Fruit fly (Drosophila melanogaster): ENCODE results near the gene CG4080.
A peak's percentile ranks its signal among the peaks of the same experiment; 100 is the strongest.

CG4080 gene

dm6 chr3L:9381602-9382001 is 17.4 kb downstream of the CG4080 start, which contains the start of gene Hsp23 (continued):
- TF ChIP-seq Nf-YB (GFP tag; optimal IDR thresholded peaks at IDR 0.05) (no peak), Xbp1 (GFP tag; optimal IDR thresholded peaks at IDR 0.05) (no peak), D19A (tag; optimal IDR thresholded peaks at IDR 0.05) (peak; percentile 11), CG30020 (tag; optimal IDR thresholded peaks at IDR 0.05) (peak; percentile 21), Drgx (GFP tag; IDR thresholded peaks at IDR 0.05) (peak; percentile 6; the same call in 1 of the 2 replicates), Chrac-16 (GFP tag; optimal IDR thresholded peaks at IDR 0.05) (no peak), Rfx (GFP tag; IDR thresholded peaks at IDR 0.05) (peak; percentile 24; the same call in 1 of the 2 replicates), nerfin-1 (tag; optimal IDR thresholded peaks at IDR 0.05) (peak; percentile 37), al (GFP tag; IDR thresholded peaks at IDR 0.05) (no peak), CG15269 (tag; optimal IDR thresholded peaks at IDR 0.05) (no peak), lbe (GFP tag; optimal IDR thresholded peaks at IDR 0.05) (peak; percentile 65), fu2 (GFP tag; optimal IDR thresholded peaks at IDR 0.05) (no peak), vfl (GFP tag; optimal IDR thresholded peaks at IDR 0.05) (no peak), abd-A (tag; optimal IDR thresholded peaks at IDR 0.05) (peak; percentile 51), Sry-β (GFP tag; optimal IDR thresholded peaks at IDR 0.05) (no peak), MBD-R2 (GFP tag; IDR thresholded peaks at IDR 0.05) (0 out of 2 replicates have a peak, but pooled peaks have one; percentile 9), CG6791 (GFP tag; IDR thresholded peaks at IDR 0.05; ENCODE audit: partially characterized antibody) (peak; percentile 57; the same call in 2 of the 3 replicates)

- TF ChIP-seq lbe (GFP tag; optimal IDR thresholded peaks at IDR 0.05) (peak; percentile 16), D19A (tag; optimal IDR thresholded peaks at IDR 0.05) (no peak), Pdp1 (GFP tag; optimal IDR thresholded peaks at IDR 0.05) (peak in 1 of 2 experiments; percentile 16), ftz-f1 (GFP tag; optimal IDR thresholded peaks at IDR 0.05) (no peak), Hr3 (GFP tag; optimal IDR thresholded peaks at IDR 0.05) (no peak), Med (GFP tag) (peak; percentile 30), cato (GFP tag; optimal IDR thresholded peaks at IDR 0.05; ENCODE audit: borderline replicate concordance) (no peak), CG10267 (tag; optimal IDR thresholded peaks at IDR 0.05) (no peak), Atf-2 (GFP tag; optimal IDR thresholded peaks at IDR 0.05) (no peak), nom (GFP tag; optimal IDR thresholded peaks at IDR 0.05) (peak; percentile 41), Doc3 (GFP tag; IDR thresholded peaks at IDR 0.05; ENCODE audit: partially characterized antibody) (0 out of 3 replicates have a peak, but pooled peaks have one; percentile 19), fd102C (GFP tag; optimal IDR thresholded peaks at IDR 0.05) (no peak), ewg (GFP tag; optimal IDR thresholded peaks at IDR 0.05) (no peak), CG18011 (GFP tag; optimal IDR thresholded peaks at IDR 0.05) (peak; percentile 9), nerfin-2 (GFP tag; IDR thresholded peaks at IDR 0.05; ENCODE audit: partially characterized antibody) (no peak), CG17912 (GFP tag; optimal IDR thresholded peaks at IDR 0.05) (peak; percentile 12), Drgx (GFP tag; IDR thresholded peaks at IDR 0.05) (peak; percentile 2; the same call in 1 of the 2 replicates)
These were observed 18.6 kb downstream of the CG4080 start for dm6 chr3L:9380344-9380849.

- peak; percentile 29; the same call in 1 of the 2 replicates for TF ChIP-seq Drgx (GFP tag; IDR thresholded peaks at IDR 0.05)
- TF ChIP-seq Deaf1 (tag; optimal IDR thresholded peaks at IDR 0.05), result peak; percentile 53
- peak; percentile 58 for TF ChIP-seq twi (tag; optimal IDR thresholded peaks at IDR 0.05)
- peak; percentile 34 for TF ChIP-seq Nf-YC (tag; optimal IDR thresholded peaks at IDR 0.05)
- TF ChIP-seq CG10366 (GFP tag; IDR thresholded peaks at IDR 0.05), result no peak
- TF ChIP-seq ewg (GFP tag; optimal IDR thresholded peaks at IDR 0.05), result peak; percentile 56
- TF ChIP-seq corto (GFP tag; optimal IDR thresholded peaks at IDR 0.05), result peak; percentile 47
- TF ChIP-seq CG17186 (GFP tag; optimal IDR thresholded peaks at IDR 0.05), result no peak
- peak; percentile 60; the same call in 1 of the 3 replicates for TF ChIP-seq CG34422 (GFP tag; IDR thresholded peaks at IDR 0.05)
- no peak for TF ChIP-seq Hr78 (GFP tag; optimal IDR thresholded peaks at IDR 0.05)
- peak; percentile 24 for TF ChIP-seq B-H2 (GFP tag; optimal IDR thresholded peaks at IDR 0.05)
- TF ChIP-seq CG10543 (GFP tag; optimal IDR thresholded peaks at IDR 0.05), result peak; percentile 17
- no peak for TF ChIP-seq jigr1 (GFP tag; IDR thresholded peaks at IDR 0.05)
- no peak for TF ChIP-seq C15 (GFP tag; IDR thresholded peaks at IDR 0.05)
- TF ChIP-seq CG1024 (GFP tag; IDR thresholded peaks at IDR 0.05), result no peak
- TF ChIP-seq Med (GFP tag), result peak; percentile 50
- no peak for TF ChIP-seq zf30C (GFP tag; optimal IDR thresholded peaks at IDR 0.05)
These were observed 19.3 kb downstream of the CG4080 start, which contains the start of gene Hsp67Ba for dm6 chr3L:9379484-9380343. Hsp67Ba (minus strand) TSS chr3L:9379534.

Data from whole organism, embryonic.